Worm (Caenorhabditis elegans) whole organism, mixed stage, embryonic: ENCODE data around the gene C06C3.7.

Experiments
- M03D4.4 ChIP-seq: sonication (generic microtip); optimal IDR thresholded peaks from 2 replicates; lab custom pipeline; 2017; ENCODE audit warnings: mild to moderate bottlenecking, missing genetic modification characterization, missing compliant biosample characterization
- bed-3 ChIP-seq: fragments of 200-800 bp; sonication (Bioruptor generic); optimal IDR thresholded peaks from 3 replicates; lab custom pipeline; 2018; ENCODE audit warnings: mild to moderate bottlenecking, missing genetic modification characterization, moderate library complexity, missing compliant biosample characterization
- blmp-1 ChIP-seq: fragments of 150-350 bp; optimal IDR thresholded peaks from 2 replicates; lab custom pipeline; 2014; ENCODE audit warnings: missing biosample characterization, missing genetic modification characterization
- ceh-83 ChIP-seq: fragments of 200-800 bp; sonication (Bioruptor generic); optimal IDR thresholded peaks from 2 replicates; lab custom pipeline; 2018; ENCODE audit warnings: mild to moderate bottlenecking, missing genetic modification characterization, missing compliant biosample characterization
- ces-1 ChIP-seq: fragments of 150-350 bp; optimal IDR thresholded peaks from 2 replicates; lab custom pipeline; 2014; ENCODE audit warnings: missing biosample characterization, missing genetic modification reagents, missing genetic modification characterization
- cnd-1 ChIP-seq: fragments of 200-800 bp; sonication (Bioruptor generic); optimal IDR thresholded peaks from 2 replicates; lab custom pipeline; 2018; ENCODE audit warnings: mild to moderate bottlenecking, missing genetic modification characterization, missing compliant biosample characterization
- drap-1 ChIP-seq: fragments of 200-800 bp; sonication (Bioruptor generic); optimal IDR thresholded peaks from 3 replicates; lab custom pipeline; 2018; ENCODE audit warnings: mild to moderate bottlenecking, missing genetic modification characterization, missing compliant biosample characterization
- elt-1 ChIP-seq: sonication (generic microtip); optimal IDR thresholded peaks from 2 replicates; lab custom pipeline; 2017; ENCODE audit warnings: missing genetic modification characterization, mild to moderate bottlenecking, missing compliant biosample characterization, antibody characterized with exemption, moderate library complexity, borderline replicate concordance; ENCODE audit not compliant: insufficient read depth
- elt-3 ChIP-seq: fragments of 150-350 bp; optimal IDR thresholded peaks from 2 replicates; lab custom pipeline; 2014; ENCODE audit warnings: missing biosample characterization, missing genetic modification characterization
- flh-1 ChIP-seq: fragments of 200-800 bp; sonication (Bioruptor generic); optimal IDR thresholded peaks from 2 replicates; lab custom pipeline; 2018; ENCODE audit warnings: mild to moderate bottlenecking, missing genetic modification characterization, moderate library complexity, missing compliant biosample characterization
- ham-2 ChIP-seq: fragments of 200-800 bp; sonication (Bioruptor generic); optimal IDR thresholded peaks from 2 replicates; lab custom pipeline; 2018; ENCODE audit warnings: mild to moderate bottlenecking, missing genetic modification characterization, missing compliant biosample characterization
- hlh-1 ChIP-seq: fragments of 150-350 bp; optimal IDR thresholded peaks from 2 replicates; lab custom pipeline; 2014; ENCODE audit warnings: missing biosample characterization, missing genetic modification reagents, missing genetic modification characterization
- lin-13 ChIP-seq: fragments of 150-350 bp; optimal IDR thresholded peaks from 2 replicates; lab custom pipeline; 2014; ENCODE audit warnings: missing biosample characterization, missing genetic modification characterization
- lin-32 ChIP-seq: fragments of 200-800 bp; sonication (Bioruptor generic); optimal IDR thresholded peaks from 2 replicates; lab custom pipeline; 2018; ENCODE audit warnings: mild to moderate bottlenecking, missing genetic modification characterization, missing compliant biosample characterization
- lsy-2 ChIP-seq: fragments of 150-350 bp; optimal IDR thresholded peaks from 2 replicates; lab custom pipeline; 2014; ENCODE audit warnings: missing biosample characterization, missing genetic modification characterization
- mab-5 ChIP-seq: fragments of 150-350 bp; optimal IDR thresholded peaks from 2 replicates; lab custom pipeline; 2014; ENCODE audit warnings: missing biosample characterization, missing genetic modification characterization
- mep-1 ChIP-seq: fragments of 150-350 bp; optimal IDR thresholded peaks from 2 replicates; lab custom pipeline; 2017; ENCODE audit warnings: missing biosample characterization, missing genetic modification reagents, missing genetic modification characterization, inconsistent platforms
- mls-2 ChIP-seq: sonication (generic microtip); optimal IDR thresholded peaks from 2 replicates; lab custom pipeline; 2016; ENCODE audit warnings: mild to moderate bottlenecking, missing genetic modification characterization, moderate library complexity, missing compliant biosample characterization
- nhr-12 ChIP-seq: fragments of 150-350 bp; optimal IDR thresholded peaks from 2 replicates; lab custom pipeline; 2014; ENCODE audit warnings: missing biosample characterization, missing genetic modification characterization
- nhr-2 ChIP-seq: fragments of 150-350 bp; optimal IDR thresholded peaks from 2 replicates; lab custom pipeline; 2014; ENCODE audit warnings: missing biosample characterization, missing genetic modification characterization
- nhr-28 ChIP-seq: fragments of 150-350 bp; optimal IDR thresholded peaks from 2 replicates; lab custom pipeline; 2014; ENCODE audit warnings: missing biosample characterization, missing genetic modification characterization
- nhr-76 ChIP-seq: sonication (generic microtip); optimal IDR thresholded peaks from 2 replicates; lab custom pipeline; 2017; ENCODE audit warnings: missing biosample characterization, missing genetic modification characterization
- pha-4 ChIP-seq: fragments of 150-350 bp; optimal IDR thresholded peaks from 2 replicates; lab custom pipeline; 2018; ENCODE audit warnings: missing biosample characterization, missing genetic modification reagents, missing genetic modification characterization
- sptf-1 ChIP-seq: sonication (generic microtip); optimal IDR thresholded peaks from 2 replicates; lab custom pipeline; 2017; ENCODE audit warnings: mild to moderate bottlenecking, missing genetic modification characterization, moderate library complexity, missing compliant biosample characterization
- tbx-8 ChIP-seq: fragments of 200-800 bp; sonication (Bioruptor generic); optimal IDR thresholded peaks from 2 replicates; lab custom pipeline; 2018; ENCODE audit warnings: mild to moderate bottlenecking, missing genetic modification characterization, moderate library complexity, missing compliant biosample characterization
- unc-39 ChIP-seq: fragments of 150-350 bp; optimal IDR thresholded peaks from 2 replicates; lab custom pipeline; 2014; ENCODE audit warnings: missing biosample characterization, missing genetic modification characterization
- unc-62 ChIP-seq: fragments of 150-350 bp; optimal IDR thresholded peaks from 2 replicates; lab custom pipeline; 2014; ENCODE audit warnings: missing biosample characterization, missing genetic modification reagents, missing genetic modification characterization
- zip-8 ChIP-seq: fragments of 150-350 bp; optimal IDR thresholded peaks from 2 replicates; lab custom pipeline; 2014; ENCODE audit warnings: missing biosample characterization, missing genetic modification characterization
- ztf-11 ChIP-seq: fragments of 150-350 bp; optimal IDR thresholded peaks from 2 replicates; lab custom pipeline; 2014; ENCODE audit warnings: missing biosample characterization, missing genetic modification characterization

Gene C06C3.7

DNA sequence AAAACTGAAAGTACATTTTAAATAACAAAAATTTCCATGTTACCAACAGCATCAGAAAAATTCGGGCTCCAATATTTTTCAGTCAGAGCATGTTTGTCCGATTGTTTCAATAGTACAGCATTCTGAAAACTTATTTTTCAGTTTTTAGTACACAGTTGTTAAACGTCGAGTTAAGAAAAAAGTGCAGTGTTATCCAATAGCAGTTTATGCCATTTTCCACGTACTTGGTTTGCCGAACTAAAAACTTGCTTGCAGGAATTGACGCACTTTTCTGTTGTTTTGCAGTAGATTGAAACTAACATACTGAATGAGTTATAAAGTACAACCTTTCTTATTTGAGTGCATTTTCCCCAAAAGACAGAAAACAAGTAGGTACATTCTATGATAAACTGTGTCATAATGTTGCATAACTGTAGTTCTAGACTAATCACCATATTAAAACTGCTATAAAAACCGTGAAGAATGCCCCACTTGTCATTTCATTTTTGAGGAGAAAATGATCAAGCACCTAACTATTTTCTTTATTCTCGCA, 13.1 kb downstream of the C06C3.7 start, which contains the start of the genes Y51B9A.14 and Y51B9A.8:
Gene Y51B9A.14, minus strand, starts transcription at position 101 of the 532 bp plus-strand sequence.
Gene Y51B9A.8, plus strand, starts transcription at position 482 of the 532 bp plus-strand sequence.
- TF ChIP-seq mls-2 (tag; lab: Kevin White, UChicago) (no peak), lin-32 (GFP tag; lab: Kevin White, UChicago) (no peak), bed-3 (GFP tag; lab: Kevin White, UChicago) (no peak), tbx-8 (GFP tag; lab: Kevin White, UChicago) (no peak), zip-8 (tag; lab: Kevin White, UChicago) (no peak), ham-2 (GFP tag; lab: Kevin White, UChicago) (no peak)

DNA sequence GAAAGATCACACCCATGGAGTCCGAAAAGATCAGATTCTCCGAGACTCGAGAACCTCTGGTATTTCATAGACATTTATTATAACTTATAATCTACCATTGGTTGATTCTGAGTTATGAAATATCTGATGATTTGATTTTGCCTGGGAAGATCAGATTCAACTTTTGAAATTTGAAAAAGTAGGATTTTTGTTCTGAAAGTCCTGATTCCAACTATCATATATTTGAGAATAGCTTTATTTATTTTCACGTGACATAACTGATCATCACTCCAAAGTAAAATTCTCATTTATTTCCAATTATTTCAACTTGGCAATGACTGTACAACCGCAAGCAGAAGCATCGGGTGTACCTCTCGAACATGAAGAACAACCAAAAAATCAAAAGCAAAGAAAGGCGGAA, 14.4 kb downstream of the C06C3.7 start, which contains the start of gene Y51B9A.7:
Gene Y51B9A.7, plus strand, starts transcription at position 301 of the 400 bp plus-strand sequence.
- TF ChIP-seq mls-2 (tag; lab: Kevin White, UChicago) (no peak), nhr-76 (tag; lab: Kevin White, UChicago) (no peak)
- TF ChIP-seq, all 35 proteins: peak for 0

ce11 chrII:9403087-9403486, 17.7 kb downstream of the C06C3.7 start, which contains the start of gene Y51B9A.6:
TSS of gene Y51B9A.6 (minus strand) at chrII:9403187.
- no peak for TF ChIP-seq elt-3 (tag; lab: Kevin White, UChicago)
- TF ChIP-seq ztf-11 (tag; lab: Kevin White, UChicago) = no peak
- TF ChIP-seq mab-5 (tag; lab: Kevin White, UChicago) = no peak
- no peak for TF ChIP-seq unc-62 (GFP tag; lab: Kevin White, UChicago)
- no peak for TF ChIP-seq blmp-1 (tag; lab: Kevin White, UChicago)
- TF ChIP-seq M03D4.4 = no peak
- TF ChIP-seq lin-13 (tag; lab: Kevin White, UChicago) = no peak
- no peak for TF ChIP-seq ham-2 (GFP tag; lab: Kevin White, UChicago)
- TF ChIP-seq elt-1 (tag; lab: Kevin White, UChicago) = no peak
- TF ChIP-seq nhr-2 (tag; lab: Kevin White, UChicago) = no peak
- TF ChIP-seq nhr-12 = no peak
- TF ChIP-seq pha-4 (tag; lab: Kevin White, UChicago) = no peak
- TF ChIP-seq mls-2 (tag; lab: Kevin White, UChicago) = no peak
- no peak for TF ChIP-seq cnd-1 (tag; lab: Kevin White, UChicago)
- TF ChIP-seq bed-3 (GFP tag; lab: Kevin White, UChicago) = no peak
- TF ChIP-seq nhr-28 (tag; lab: Kevin White, UChicago) = no peak

DNA sequence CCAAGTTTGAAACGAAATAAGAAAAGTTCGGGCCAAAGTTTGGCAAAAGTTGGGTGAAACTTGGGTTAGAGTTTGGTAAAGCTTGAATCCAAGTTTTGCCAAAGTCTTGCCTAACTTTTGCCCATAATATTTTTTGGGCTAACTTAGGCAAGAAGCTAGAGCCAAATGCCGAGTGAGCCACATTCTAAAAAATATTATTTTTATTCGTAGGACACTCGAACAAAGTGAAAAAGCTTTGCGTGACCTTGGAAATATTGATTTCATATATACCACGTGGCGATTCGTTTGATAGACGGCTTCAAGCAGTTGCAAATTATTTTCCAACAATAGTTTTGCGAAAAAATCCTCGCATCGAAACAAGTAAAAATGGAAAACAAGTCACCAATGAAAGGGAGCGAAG, 18.5 kb downstream of the C06C3.7 start, which contains the start of gene Y51B9A.5:
Gene Y51B9A.5, plus strand, starts transcription at position 301 of the 400 bp plus-strand sequence.
- no peak for TF ChIP-seq cnd-1 (tag; lab: Kevin White, UChicago)
- TF ChIP-seq lsy-2 (tag; lab: Kevin White, UChicago) = no peak
- no peak for TF ChIP-seq drap-1
- TF ChIP-seq hlh-1 (tag; lab: Kevin White, UChicago) = no peak
- no peak for TF ChIP-seq mls-2 (tag; lab: Kevin White, UChicago)

ce11 chrII:9407020-9407419, 21.7 kb downstream of the C06C3.7 start, which contains the start of gene mpz-6:
TSS of gene mpz-6 (minus strand) at chrII:9407120.
- TF ChIP-seq ces-1 (GFP tag; lab: Kevin White, UChicago) = no peak
- no peak for TF ChIP-seq nhr-28 (tag; lab: Kevin White, UChicago)
- TF ChIP-seq mab-5 (tag; lab: Kevin White, UChicago) = no peak
- TF ChIP-seq unc-39 = no peak
- TF ChIP-seq ceh-83 (GFP tag; lab: Kevin White, UChicago) = no peak
- TF ChIP-seq flh-1 (GFP tag; lab: Kevin White, UChicago) = no peak
- no peak for TF ChIP-seq lin-32 (GFP tag; lab: Kevin White, UChicago)
- TF ChIP-seq hlh-1 (tag; lab: Kevin White, UChicago) = no peak
- no peak for TF ChIP-seq sptf-1 (tag; lab: Kevin White, UChicago)
- no peak for TF ChIP-seq cnd-1 (tag; lab: Kevin White, UChicago)
- TF ChIP-seq mep-1 (tag; lab: Kevin White, UChicago) = no peak
- no peak for TF ChIP-seq M03D4.4
- TF ChIP-seq elt-1 (tag; lab: Kevin White, UChicago) = no peak
- TF ChIP-seq elt-3 (tag; lab: Kevin White, UChicago) = no peak
- no peak for TF ChIP-seq nhr-2 (tag; lab: Kevin White, UChicago)
- TF ChIP-seq unc-62 (GFP tag; lab: Kevin White, UChicago) = no peak
- TF ChIP-seq pha-4 (tag; lab: Kevin White, UChicago) = no peak
- no peak for TF ChIP-seq mls-2 (tag; lab: Kevin White, UChicago)
